Fruit fly (Drosophila melanogaster) Kc167 (cell line): ENCODE measurements around the gene Spn28Da.

Source experiments
- Myc ChIP-seq: fragments of >200 bp; optimal IDR thresholded peaks from 2 replicates; lab custom pipeline; 2017; ENCODE audit warnings: missing external identifiers
- Sin3A ChIP-seq: fragments of >200 bp; optimal IDR thresholded peaks from 2 replicates; lab custom pipeline; 2018; ENCODE audit warnings: missing external identifiers
- h ChIP-seq: fragments of >200 bp; optimal IDR thresholded peaks from 3 replicates; lab custom pipeline; 2018; ENCODE audit warnings: missing external identifiers
- insv ChIP-seq: fragments of >200 bp; optimal IDR thresholded peaks from 3 replicates; lab custom pipeline; 2018; ENCODE audit warnings: missing external identifiers
- psq ChIP-seq: fragments of >200 bp; optimal IDR thresholded peaks from 2 replicates; lab custom pipeline; 2017; ENCODE audit warnings: missing external identifiers
- ttk ChIP-seq: sonication (Bioruptor generic); optimal IDR thresholded peaks from 2 replicates; lab custom pipeline; 2017; ENCODE audit warnings: missing external identifiers

DNA sequence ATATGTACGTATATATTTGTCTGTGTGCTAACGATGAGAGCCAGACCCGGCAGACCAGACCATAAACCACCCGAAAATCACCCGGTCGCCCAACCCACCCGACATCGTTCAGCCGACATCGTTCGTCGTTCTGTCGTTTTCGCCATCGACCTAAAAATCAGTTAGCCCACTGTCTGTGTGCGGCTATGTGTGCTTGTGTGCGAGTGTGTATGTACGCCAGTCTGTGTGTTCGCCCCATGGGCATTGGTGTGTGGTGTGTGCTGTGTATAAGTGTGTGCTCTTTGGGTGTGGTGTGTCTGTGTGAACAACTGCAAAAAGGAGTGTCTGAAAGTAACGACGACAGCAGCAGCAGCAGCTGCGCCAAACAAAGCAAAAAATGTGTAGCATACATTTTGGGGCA lies 44.3 kb upstream of the Spn28Da start:
- TF ChIP-seq h (lab: Kevin White, UChicago), result no peak
- TF ChIP-seq insv (lab: Kevin White, UChicago), result no peak
- no peak for TF ChIP-seq ttk
- no peak for TF ChIP-seq Sin3A (lab: Kevin White, UChicago)
- TF ChIP-seq psq (lab: Kevin White, UChicago), result no peak
- TF ChIP-seq Myc (lab: Kevin White, UChicago), result no peak
